Worm (Caenorhabditis elegans) whole organism, L2 larva: ENCODE results near the gene nkat-3.

ENCODE experiments used
- F13H6.1 ChIP-seq: sonication (generic microtip); optimal IDR thresholded peaks from 2 replicates; lab custom pipeline; 2016; ENCODE audit warnings: missing genetic modification characterization, missing compliant biosample characterization
- R02D3.7 ChIP-seq: fragments of 150-350 bp; optimal IDR thresholded peaks from 2 replicates; lab custom pipeline; 2014; ENCODE audit warnings: missing biosample characterization, missing genetic modification characterization
- aly-2 ChIP-seq: fragments of 150-350 bp; optimal IDR thresholded peaks from 2 replicates; lab custom pipeline; 2014; ENCODE audit warnings: missing biosample characterization, missing genetic modification characterization
- ceh-16 ChIP-seq: fragments of 150-350 bp; optimal IDR thresholded peaks from 2 replicates; lab custom pipeline; 2014; ENCODE audit warnings: missing biosample characterization, missing genetic modification characterization
- crh-2 ChIP-seq: sonication (generic microtip); optimal IDR thresholded peaks from 2 replicates; lab custom pipeline; 2017; ENCODE audit warnings: missing biosample characterization, missing genetic modification characterization
- egl-27 ChIP-seq: sonication (generic microtip); optimal IDR thresholded peaks from 3 replicates; lab custom pipeline; 2017; ENCODE audit warnings: missing biosample characterization, missing genetic modification reagents, missing genetic modification characterization
- elt-1 ChIP-seq: fragments of 150-350 bp; optimal IDR thresholded peaks from 2 replicates; lab custom pipeline; 2014; ENCODE audit warnings: missing biosample characterization, missing genetic modification characterization
- fos-1 ChIP-seq: fragments of 150-350 bp; optimal IDR thresholded peaks from 2 replicates; lab custom pipeline; 2014; ENCODE audit warnings: missing biosample characterization, missing genetic modification characterization
- gmeb-1 ChIP-seq: fragments of 150-350 bp; optimal IDR thresholded peaks from 2 replicates; lab custom pipeline; 2014; ENCODE audit warnings: missing biosample characterization, missing genetic modification characterization
- lin-11 ChIP-seq: fragments of 150-350 bp; sonication (generic microtip); optimal IDR thresholded peaks from 2 replicates; lab custom pipeline; 2014; ENCODE audit warnings: missing biosample characterization, missing genetic modification characterization, inconsistent platforms, mixed read lengths
- lin-13 ChIP-seq: fragments of 150-350 bp; optimal IDR thresholded peaks from 2 replicates; lab custom pipeline; 2014; ENCODE audit warnings: missing biosample characterization, missing genetic modification reagents, missing genetic modification characterization
- lsy-2 ChIP-seq, 2 experiments: fragments of 150-350 bp in 1 of 2; sonication (generic microtip) in 1 of 2; optimal IDR thresholded peaks; 2 replicates each; lab custom pipeline; 2014 to 2017; ENCODE audit warnings: missing biosample characterization in 2 of 2, missing genetic modification characterization in 2 of 2
- nhr-11 ChIP-seq: fragments of 150-350 bp; optimal IDR thresholded peaks from 2 replicates; lab custom pipeline; 2014; ENCODE audit warnings: missing biosample characterization, missing genetic modification characterization
- nhr-237 ChIP-seq: fragments of 150-350 bp; optimal IDR thresholded peaks from 2 replicates; lab custom pipeline; 2014; ENCODE audit warnings: missing biosample characterization, missing genetic modification characterization
- nhr-77 ChIP-seq: fragments of 150-350 bp; optimal IDR thresholded peaks from 2 replicates; lab custom pipeline; 2014; ENCODE audit warnings: missing biosample characterization, missing genetic modification characterization
- peb-1 ChIP-seq: fragments of 150-350 bp; optimal IDR thresholded peaks from 2 replicates; lab custom pipeline; 2014; ENCODE audit warnings: missing biosample characterization, missing genetic modification characterization
- sem-4 ChIP-seq: fragments of 150-350 bp; optimal IDR thresholded peaks from 2 replicates; lab custom pipeline; 2014; ENCODE audit warnings: missing biosample characterization, missing genetic modification reagents, missing genetic modification characterization
- skn-1 ChIP-seq: sonication (generic microtip); optimal IDR thresholded peaks from 2 replicates; lab custom pipeline; 2017; ENCODE audit warnings: missing biosample characterization, missing genetic modification characterization
- sma-3 ChIP-seq: sonication (generic microtip); optimal IDR thresholded peaks from 2 replicates; lab custom pipeline; 2016; ENCODE audit warnings: missing genetic modification reagents, missing genetic modification characterization, missing compliant biosample characterization
- sma-9 ChIP-seq, 2 experiments: fragments of 150-350 bp in 1 of 2; sonication (generic microtip) in 1 of 2; optimal IDR thresholded peaks; 2 replicates each; lab custom pipeline; 2014 to 2016; ENCODE audit warnings: missing genetic modification characterization in 2 of 2, mild to moderate bottlenecking in 1 of 2, missing biosample characterization in 1 of 2, missing compliant biosample characterization in 1 of 2, missing genetic modification reagents in 1 of 2, moderate library complexity in 1 of 2
- snpc-4 ChIP-seq: fragments of 150-350 bp; optimal IDR thresholded peaks from 2 replicates; lab custom pipeline; 2014; ENCODE audit warnings: missing biosample characterization, missing genetic modification characterization
- unc-39 ChIP-seq: fragments of 150-350 bp; optimal IDR thresholded peaks from 2 replicates; lab custom pipeline; 2014; ENCODE audit warnings: missing biosample characterization, missing genetic modification characterization
- unc-62 ChIP-seq: fragments of 150-350 bp; optimal IDR thresholded peaks from 2 replicates; lab custom pipeline; 2014; ENCODE audit warnings: missing biosample characterization, missing genetic modification reagents, missing genetic modification characterization
- zag-1 ChIP-seq: fragments of 150-350 bp; optimal IDR thresholded peaks from 2 replicates; lab custom pipeline; 2014; ENCODE audit warnings: missing biosample characterization, missing genetic modification characterization
- ztf-11 ChIP-seq: sonication (generic microtip); optimal IDR thresholded peaks from 2 replicates; lab custom pipeline; 2017; ENCODE audit warnings: missing biosample characterization, missing genetic modification characterization

Gene nkat-3

ce11 chrX:15441686-15442067 lies at the start of gene nkat-3:
Gene nkat-3, plus strand, starts transcription at chrX:15441731.
- no peak for TF ChIP-seq nhr-237 (tag; lab: Kevin White, UChicago)
- TF ChIP-seq skn-1 (tag; lab: Kevin White, UChicago), result no peak
- TF ChIP-seq peb-1 (tag; lab: Kevin White, UChicago), result no peak
- TF ChIP-seq unc-39 (tag; lab: Kevin White, UChicago), result no peak
- TF ChIP-seq fos-1 (tag; lab: Kevin White, UChicago), result no peak
- TF ChIP-seq zag-1 (tag; lab: Kevin White, UChicago), result no peak
- no peak for TF ChIP-seq sma-3 (GFP tag; lab: Kevin White, UChicago)
- TF ChIP-seq, all 48 proteins: peak for 0

DNA sequence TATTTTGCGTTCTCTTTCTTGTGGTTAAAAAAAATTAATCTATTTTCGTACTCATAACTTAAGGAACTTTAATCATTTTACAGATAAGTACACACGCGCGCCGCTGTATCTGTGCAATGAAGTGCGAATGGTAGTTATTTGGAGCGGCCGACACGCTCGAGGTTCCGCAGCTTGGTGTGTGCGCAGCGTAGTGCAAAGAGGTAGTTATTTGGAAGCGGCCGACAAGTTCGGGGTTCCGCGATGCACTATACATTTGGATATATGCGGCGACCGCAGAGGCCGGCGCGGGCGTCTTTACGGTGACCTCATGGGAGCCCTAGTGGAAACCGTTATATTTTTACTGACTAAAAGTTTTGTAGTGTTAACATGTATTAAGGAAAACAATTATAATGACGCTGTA lies 48.9 kb upstream of the nkat-3 start:
- TF ChIP-seq snpc-4 (tag; lab: Kevin White, UChicago) (peak; percentile 33), unc-62 (no peak)
- TF ChIP-seq, all 48 proteins: peak for 1

DNA sequence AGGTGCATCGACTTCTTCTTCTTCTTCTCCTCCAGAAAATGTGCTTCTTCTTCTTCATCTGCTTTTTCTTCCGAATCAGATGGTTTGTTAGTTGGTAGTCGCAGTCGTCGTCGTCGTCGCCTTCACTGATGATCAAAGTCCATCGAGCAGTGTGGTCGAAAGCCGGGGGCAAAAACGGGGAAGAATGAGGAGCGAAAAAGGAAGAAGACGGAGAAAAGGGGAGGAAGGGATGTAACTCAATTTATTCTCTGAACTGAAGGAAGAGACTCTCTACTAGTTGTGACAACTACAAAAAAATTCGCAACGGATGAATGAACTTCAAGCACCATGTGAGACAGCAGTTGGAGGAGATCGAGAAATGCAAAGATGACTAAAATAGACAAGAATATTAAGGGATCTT lies 45.8 kb upstream of the nkat-3 start:
- no peak for TF ChIP-seq R02D3.7 (tag; lab: Kevin White, UChicago)
- peak; percentile 48 for TF ChIP-seq zag-1 (tag; lab: Kevin White, UChicago)
- peak; percentile 54 for TF ChIP-seq F13H6.1 (tag; lab: Kevin White, UChicago)
- TF ChIP-seq lsy-2 (tag; optimal IDR thresholded peaks at IDR 0.05; lab: Kevin White, UChicago), result peak in 1 of 2 experiments; percentile 3
- no peak for TF ChIP-seq aly-2 (tag; lab: Kevin White, UChicago)
- peak; percentile 57 for TF ChIP-seq sma-9 (GFP tag; optimal IDR thresholded peaks at IDR 0.05; lab: Kevin White, UChicago)
- TF ChIP-seq sma-9 (tag; optimal IDR thresholded peaks at IDR 0.05; lab: Kevin White, UChicago), result no peak
- TF ChIP-seq skn-1 (tag; lab: Kevin White, UChicago), result no peak
- no peak for TF ChIP-seq lin-13
- TF ChIP-seq egl-27 (tag; lab: Kevin White, UChicago), result no peak
- TF ChIP-seq sem-4, result peak; percentile 15

DNA sequence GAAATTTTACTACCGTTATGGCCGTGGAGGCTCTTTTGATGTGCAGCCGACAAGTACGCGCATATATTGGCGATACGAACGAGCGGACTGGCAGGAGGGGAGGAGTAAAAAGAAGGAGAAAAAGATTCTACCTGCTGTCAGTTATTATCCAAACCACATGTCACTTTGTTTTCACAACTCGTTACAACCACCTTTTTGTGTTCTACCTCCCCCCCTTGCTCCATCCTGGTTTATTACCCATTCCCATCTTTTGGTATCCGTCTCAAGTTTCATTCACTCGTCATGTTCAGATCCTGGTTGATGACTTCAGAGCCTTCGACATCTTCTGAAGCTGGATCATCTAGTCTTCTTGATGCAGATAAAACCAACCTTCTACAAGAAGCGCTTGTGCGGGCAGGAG lies 33.9 kb upstream of the nkat-3 start, which contains the start of gene psa-3:
psa-3 (plus strand) TSS at position 301 of the 400 bp plus-strand sequence.
- TF ChIP-seq lin-11, result no peak

- TF ChIP-seq fos-1 (tag; lab: Kevin White, UChicago), result peak; percentile 49
- TF ChIP-seq ceh-16 (tag; lab: Kevin White, UChicago), result no peak
These were observed 33.0 kb upstream of the nkat-3 start for ce11 chrX:15408577-15408976.

- TF ChIP-seq elt-1 (tag; lab: Kevin White, UChicago) (no peak), F13H6.1 (tag; lab: Kevin White, UChicago) (peak; percentile 3)
- TF ChIP-seq, all 48 proteins: peak for 1
These were observed 26.3 kb upstream of the nkat-3 start, which contains the start of gene pqn-36 for ce11 chrX:15415226-15415625. Gene pqn-36, minus strand, starts transcription at chrX:15415493.

DNA sequence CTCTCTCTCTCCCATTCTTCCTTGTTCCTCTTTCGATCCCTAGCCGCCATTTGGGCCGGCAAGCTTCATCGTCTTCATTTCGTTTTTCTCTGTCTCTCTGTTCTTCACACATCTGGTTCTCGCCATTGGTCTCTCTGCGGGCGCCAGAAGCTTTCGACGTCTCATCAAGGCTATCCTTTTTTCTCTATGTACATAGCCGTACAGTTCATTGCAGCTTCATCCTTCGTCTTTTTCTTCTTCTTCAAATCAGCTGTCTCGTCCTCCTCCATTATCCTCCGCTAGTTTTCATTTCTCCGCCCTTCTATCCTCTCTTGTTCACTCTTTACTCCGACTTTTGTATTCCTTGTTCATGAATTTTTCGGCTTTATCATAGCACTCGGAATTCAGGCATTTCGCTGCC lies 20.9 kb upstream of the nkat-3 start, which contains the start of gene F39D8.3:
F39D8.3 (plus strand) TSS at position 301 of the 400 bp plus-strand sequence.
- TF ChIP-seq nhr-77, result no peak

ce11 chrX:15423708-15424423 lies 17.7 kb upstream of the nkat-3 start:
- TF ChIP-seq gmeb-1, result peak; percentile 5
- TF ChIP-seq crh-2 (tag; lab: Kevin White, UChicago), result peak; percentile 22
- TF ChIP-seq ztf-11 (tag; lab: Kevin White, UChicago), result no peak
- TF ChIP-seq sma-9 (GFP tag; optimal IDR thresholded peaks at IDR 0.05; lab: Kevin White, UChicago), result peak; percentile 24
- TF ChIP-seq sma-9 (tag; optimal IDR thresholded peaks at IDR 0.05; lab: Kevin White, UChicago), result no peak
- peak; percentile 39 for TF ChIP-seq sma-3 (GFP tag; lab: Kevin White, UChicago)
- peak; percentile 85 for TF ChIP-seq fos-1 (tag; lab: Kevin White, UChicago)
- no peak for TF ChIP-seq nhr-11 (tag; lab: Kevin White, UChicago)
